Worm (Caenorhabditis elegans): ENCODE data around the gene pola-1.

DNA sequence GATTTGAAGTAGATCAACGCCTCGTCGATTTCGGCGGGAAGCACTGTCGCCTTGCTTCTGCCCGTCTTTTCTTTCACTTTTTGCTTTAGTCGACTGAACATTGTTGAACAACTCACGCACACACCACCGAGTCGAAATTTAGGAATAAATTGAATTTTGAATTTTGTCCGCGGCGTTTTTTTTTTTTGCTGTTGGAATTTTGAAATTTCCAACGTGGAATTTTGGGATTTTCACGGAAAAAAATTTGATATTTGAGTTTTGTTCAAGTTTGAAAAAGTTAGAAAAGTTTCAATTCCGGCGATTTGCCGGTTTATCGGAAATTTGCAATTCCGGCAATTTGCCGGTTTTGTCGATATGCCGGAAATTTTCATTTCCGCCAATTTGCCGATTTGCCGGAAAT is 14.9 kb downstream of the pola-1 start, which contains the start of gene Y47D3A.31:
- TF ChIP-seq lin-39 (tag; optimal IDR thresholded peaks at IDR 0.05) (no peak), pqm-1 (tag; optimal IDR thresholded peaks at IDR 0.05) (no peak), fkh-10 (GFP tag; optimal IDR thresholded peaks at IDR 0.05) (no peak), nhr-28 (tag; optimal IDR thresholded peaks at IDR 0.05) (no peak), mdl-1 (tag; optimal IDR thresholded peaks at IDR 0.05) (no peak), fos-1 (tag; optimal IDR thresholded peaks at IDR 0.05) (no peak)

Measured in whole organism, L3 larva.